Worm (Caenorhabditis elegans): Measurements from ENCODE around the gene F20D1.22.

ce11 chrX:15016102-15016501, 49.5 kb downstream of the F20D1.22 start:
- no peak for TF ChIP-seq fos-1 (tag; optimal IDR thresholded peaks at IDR 0.05)
- no peak for TF ChIP-seq ceh-28 (tag; optimal IDR thresholded peaks at IDR 0.05)
- TF ChIP-seq aly-2 (tag; optimal IDR thresholded peaks at IDR 0.05): no peak
- no peak for TF ChIP-seq nhr-28 (tag; optimal IDR thresholded peaks at IDR 0.05)
- TF ChIP-seq lir-3 (tag; optimal IDR thresholded peaks at IDR 0.05): no peak
- TF ChIP-seq nhr-11 (tag; optimal IDR thresholded peaks at IDR 0.05): no peak
- no peak for TF ChIP-seq snpc-4 (tag; optimal IDR thresholded peaks at IDR 0.05)
- peak; percentile 74 for TF ChIP-seq fkh-10 (GFP tag; optimal IDR thresholded peaks at IDR 0.05)
- TF ChIP-seq lin-39 (tag; optimal IDR thresholded peaks at IDR 0.05): no peak
- no peak for TF ChIP-seq jun-1 (tag; optimal IDR thresholded peaks at IDR 0.05)
- TF ChIP-seq dpl-1 (GFP tag; optimal IDR thresholded peaks at IDR 0.05): no peak
- TF ChIP-seq hif-1 (tag; optimal IDR thresholded peaks at IDR 0.05): no peak

Data from whole organism, L4 larva.